Worm (Caenorhabditis elegans): ENCODE data around the gene srw-133.

Gene srw-133

ce11 chrV:4094740-4095139, 19.8 kb downstream of the srw-133 start, which contains the start of gene nhr-181:
nhr-181 (plus strand) TSS chrV:4095040.
- TF ChIP-seq unc-39 (tag; optimal IDR thresholded peaks at IDR 0.05) (no peak), flh-1 (GFP tag; optimal IDR thresholded peaks at IDR 0.05) (no peak), ceh-43 (GFP tag; optimal IDR thresholded peaks at IDR 0.05) (no peak), elt-3 (tag; optimal IDR thresholded peaks at IDR 0.05) (no peak), unc-62 (GFP tag; optimal IDR thresholded peaks at IDR 0.05) (no peak), bed-3 (GFP tag; optimal IDR thresholded peaks at IDR 0.05) (no peak), tbx-8 (GFP tag; optimal IDR thresholded peaks at IDR 0.05) (no peak), lsy-2 (tag; optimal IDR thresholded peaks at IDR 0.05) (no peak), ceh-39 (tag; optimal IDR thresholded peaks at IDR 0.05) (no peak), nhr-12 (tag; optimal IDR thresholded peaks at IDR 0.05) (no peak)

ce11 chrV:4082952-4083351, 31.6 kb downstream of the srw-133 start, which contains the start of gene F38H12.5:
F38H12.5 (minus strand) TSS chrV:4083052.
- no peak for TF ChIP-seq cnd-1 (tag; optimal IDR thresholded peaks at IDR 0.05)
- no peak for TF ChIP-seq sptf-1 (tag; optimal IDR thresholded peaks at IDR 0.05)
- TF ChIP-seq M03D4.4 (tag; optimal IDR thresholded peaks at IDR 0.05): no peak
- no peak for TF ChIP-seq ceh-83 (GFP tag; optimal IDR thresholded peaks at IDR 0.05)
- TF ChIP-seq tbx-8 (GFP tag; optimal IDR thresholded peaks at IDR 0.05): no peak
- TF ChIP-seq zip-8 (tag; optimal IDR thresholded peaks at IDR 0.05): no peak
- no peak for TF ChIP-seq lsy-2 (tag; optimal IDR thresholded peaks at IDR 0.05)
- no peak for TF ChIP-seq unc-39 (tag; optimal IDR thresholded peaks at IDR 0.05)
- TF ChIP-seq snpc-4 (tag; optimal IDR thresholded peaks at IDR 0.05): no peak
- no peak for TF ChIP-seq elt-1 (tag; optimal IDR thresholded peaks at IDR 0.05; ENCODE audit: borderline replicate concordance, insufficient read depth)
- no peak for TF ChIP-seq ces-1 (GFP tag; optimal IDR thresholded peaks at IDR 0.05)
- no peak for TF ChIP-seq lin-32 (GFP tag; optimal IDR thresholded peaks at IDR 0.05)
- TF ChIP-seq ceh-43 (GFP tag; optimal IDR thresholded peaks at IDR 0.05): no peak
- no peak for TF ChIP-seq nhr-76 (tag; optimal IDR thresholded peaks at IDR 0.05)
- TF ChIP-seq lin-13 (tag; optimal IDR thresholded peaks at IDR 0.05): no peak

DNA sequence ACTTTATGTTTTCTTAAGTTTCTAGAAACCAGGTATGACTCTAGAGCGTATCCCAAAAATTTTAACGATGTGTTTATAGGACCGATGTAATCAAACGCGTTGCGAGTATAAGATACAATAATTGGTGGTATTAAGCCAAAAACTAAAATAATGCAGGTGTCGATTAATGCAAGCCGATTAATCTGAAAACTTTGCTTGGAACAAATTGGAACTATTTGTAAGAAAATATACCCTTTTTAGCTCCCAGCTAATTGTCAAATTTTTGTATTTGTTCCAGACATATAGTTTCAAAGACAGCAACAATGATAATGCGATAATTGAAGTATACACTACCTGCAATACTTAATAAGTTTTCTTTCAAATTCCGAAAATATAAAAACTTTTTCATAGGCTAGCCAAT, 33.2 kb downstream of the srw-133 start, which contains the start of gene srh-211:
srh-211 (minus strand) TSS at position 101 of the 400 bp plus-strand sequence.
- TF ChIP-seq bed-3 (GFP tag; optimal IDR thresholded peaks at IDR 0.05) (no peak), ces-1 (GFP tag; optimal IDR thresholded peaks at IDR 0.05) (no peak), ceh-83 (GFP tag; optimal IDR thresholded peaks at IDR 0.05) (no peak), M03D4.4 (tag; optimal IDR thresholded peaks at IDR 0.05) (no peak), elt-3 (tag; optimal IDR thresholded peaks at IDR 0.05) (no peak), unc-62 (GFP tag; optimal IDR thresholded peaks at IDR 0.05) (no peak), unc-39 (tag; optimal IDR thresholded peaks at IDR 0.05) (no peak), unc-120 (tag; optimal IDR thresholded peaks at IDR 0.05; ENCODE audit: poor library complexity, severe bottlenecking) (no peak), sem-2 (GFP tag; optimal IDR thresholded peaks at IDR 0.05) (no peak), lsy-2 (tag; optimal IDR thresholded peaks at IDR 0.05) (no peak), hlh-1 (tag; optimal IDR thresholded peaks at IDR 0.05) (no peak), mls-2 (tag; optimal IDR thresholded peaks at IDR 0.05) (no peak), nhr-76 (tag; optimal IDR thresholded peaks at IDR 0.05) (no peak), lin-13 (tag; optimal IDR thresholded peaks at IDR 0.05) (no peak), nhr-12 (tag; optimal IDR thresholded peaks at IDR 0.05) (no peak), elt-1 (tag; optimal IDR thresholded peaks at IDR 0.05; ENCODE audit: borderline replicate concordance, insufficient read depth) (no peak), pha-4 (tag; optimal IDR thresholded peaks at IDR 0.05) (no peak), nhr-237 (tag; optimal IDR thresholded peaks at IDR 0.05) (no peak), nhr-28 (tag; optimal IDR thresholded peaks at IDR 0.05) (no peak)

- no peak for TF ChIP-seq ceh-43 (GFP tag; optimal IDR thresholded peaks at IDR 0.05)
Measured at ce11 chrV:4080546-4080945, 34.0 kb downstream of the srw-133 start.

ce11 chrV:4073455-4073854, 41.1 kb downstream of the srw-133 start, which contains the start of gene otpl-2:
otpl-2 (plus strand) TSS chrV:4073755.
- TF ChIP-seq unc-39 (tag; optimal IDR thresholded peaks at IDR 0.05) (no peak), bed-3 (GFP tag; optimal IDR thresholded peaks at IDR 0.05) (no peak), mep-1 (tag; optimal IDR thresholded peaks at IDR 0.05) (no peak)

Data from whole organism, mixed stage, embryonic.